Worm (Caenorhabditis elegans) whole organism, L2 larva: ENCODE data around the gene T25F10.1.

Experiments
- C34F6.9 ChIP-seq: fragments of 150-350 bp; optimal IDR thresholded peaks from 2 replicates; lab custom pipeline; 2014; ENCODE audit warnings: missing biosample characterization, missing genetic modification characterization
- F13H6.1 ChIP-seq: sonication (generic microtip); optimal IDR thresholded peaks from 2 replicates; lab custom pipeline; 2016; ENCODE audit warnings: missing genetic modification characterization, missing compliant biosample characterization
- Y55F3AM.14 ChIP-seq: fragments of 200-800 bp; sonication (Bioruptor generic); optimal IDR thresholded peaks from 2 replicates; lab custom pipeline; 2018; ENCODE audit warnings: mild to moderate bottlenecking, missing genetic modification characterization, missing compliant biosample characterization
- ZK546.5 ChIP-seq: sonication (generic microtip); optimal IDR thresholded peaks from 2 replicates; lab custom pipeline; 2017; ENCODE audit warnings: missing biosample characterization, missing genetic modification characterization
- alr-1 ChIP-seq: fragments of 150-350 bp; optimal IDR thresholded peaks from 2 replicates; lab custom pipeline; 2014; ENCODE audit warnings: missing biosample characterization, missing genetic modification characterization
- aly-2 ChIP-seq: fragments of 150-350 bp; optimal IDR thresholded peaks from 2 replicates; lab custom pipeline; 2014; ENCODE audit warnings: missing biosample characterization, missing genetic modification characterization
- ama-1 ChIP-seq: fragments of 150-350 bp; optimal IDR thresholded peaks from 2 replicates; lab custom pipeline; 2018; ENCODE audit warnings: inconsistent platforms
- blmp-1 ChIP-seq: sonication (generic microtip); optimal IDR thresholded peaks from 2 replicates; lab custom pipeline; 2017; ENCODE audit warnings: missing genetic modification characterization, mild to moderate bottlenecking, missing compliant biosample characterization, antibody characterized with exemption, moderate library complexity; ENCODE audit not compliant: insufficient read depth
- ceh-16 ChIP-seq: fragments of 150-350 bp; optimal IDR thresholded peaks from 2 replicates; lab custom pipeline; 2014; ENCODE audit warnings: missing biosample characterization, missing genetic modification characterization
- ceh-82 ChIP-seq: fragments of 150-350 bp; optimal IDR thresholded peaks from 2 replicates; lab custom pipeline; 2014; ENCODE audit warnings: missing biosample characterization, missing genetic modification characterization
- crh-2 ChIP-seq: sonication (generic microtip); optimal IDR thresholded peaks from 2 replicates; lab custom pipeline; 2017; ENCODE audit warnings: missing biosample characterization, missing genetic modification characterization
- dmd-4 ChIP-seq: sonication (generic microtip); optimal IDR thresholded peaks from 2 replicates; lab custom pipeline; 2017; ENCODE audit warnings: missing biosample characterization, missing genetic modification characterization
- elt-1 ChIP-seq: fragments of 150-350 bp; optimal IDR thresholded peaks from 2 replicates; lab custom pipeline; 2014; ENCODE audit warnings: missing biosample characterization, missing genetic modification characterization
- elt-3 ChIP-seq: sonication (generic microtip); optimal IDR thresholded peaks from 2 replicates; lab custom pipeline; 2017; ENCODE audit warnings: missing biosample characterization, missing genetic modification characterization
- fos-1 ChIP-seq: fragments of 150-350 bp; optimal IDR thresholded peaks from 2 replicates; lab custom pipeline; 2014; ENCODE audit warnings: missing biosample characterization, missing genetic modification characterization
- lin-13 ChIP-seq: fragments of 150-350 bp; optimal IDR thresholded peaks from 2 replicates; lab custom pipeline; 2014; ENCODE audit warnings: missing biosample characterization, missing genetic modification reagents, missing genetic modification characterization
- lin-39 ChIP-seq: fragments of 150-350 bp; optimal IDR thresholded peaks from 2 replicates; lab custom pipeline; 2014; ENCODE audit warnings: missing biosample characterization, missing genetic modification reagents, missing genetic modification characterization
- mab-5 ChIP-seq: fragments of 150-350 bp; optimal IDR thresholded peaks from 2 replicates; lab custom pipeline; 2014; ENCODE audit warnings: missing biosample characterization, missing genetic modification characterization
- mdl-1 ChIP-seq, 2 experiments: fragments of 150-350 bp in 1 of 2; sonication (generic microtip) in 1 of 2; optimal IDR thresholded peaks; 2 replicates each; lab custom pipeline; 2017; ENCODE audit warnings: missing biosample characterization in 2 of 2, missing genetic modification characterization in 2 of 2
- nhr-10 ChIP-seq: sonication (generic microtip); optimal IDR thresholded peaks from 2 replicates; lab custom pipeline; 2017; ENCODE audit warnings: missing biosample characterization, missing genetic modification characterization
- nhr-11 ChIP-seq: fragments of 150-350 bp; optimal IDR thresholded peaks from 2 replicates; lab custom pipeline; 2014; ENCODE audit warnings: missing biosample characterization, missing genetic modification characterization
- nhr-12 ChIP-seq: fragments of 150-350 bp; optimal IDR thresholded peaks from 2 replicates; lab custom pipeline; 2014; ENCODE audit warnings: missing biosample characterization, missing genetic modification characterization
- nhr-129 ChIP-seq: fragments of 150-350 bp; optimal IDR thresholded peaks from 2 replicates; lab custom pipeline; 2014; ENCODE audit warnings: missing biosample characterization, missing genetic modification characterization
- nhr-21 ChIP-seq: fragments of 150-350 bp; optimal IDR thresholded peaks from 2 replicates; lab custom pipeline; 2014; ENCODE audit warnings: missing biosample characterization, missing genetic modification characterization
- nhr-23 ChIP-seq: fragments of 150-350 bp; optimal IDR thresholded peaks from 2 replicates; lab custom pipeline; 2014; ENCODE audit warnings: missing biosample characterization, missing genetic modification reagents, missing genetic modification characterization
- nhr-237 ChIP-seq: fragments of 150-350 bp; optimal IDR thresholded peaks from 2 replicates; lab custom pipeline; 2014; ENCODE audit warnings: missing biosample characterization, missing genetic modification characterization
- nhr-6 ChIP-seq: fragments of 150-350 bp; optimal IDR thresholded peaks from 2 replicates; lab custom pipeline; 2014; ENCODE audit warnings: missing biosample characterization, missing genetic modification characterization
- nhr-77 ChIP-seq: fragments of 150-350 bp; optimal IDR thresholded peaks from 2 replicates; lab custom pipeline; 2014; ENCODE audit warnings: missing biosample characterization, missing genetic modification characterization
- sem-4 ChIP-seq: fragments of 150-350 bp; optimal IDR thresholded peaks from 2 replicates; lab custom pipeline; 2014; ENCODE audit warnings: missing biosample characterization, missing genetic modification reagents, missing genetic modification characterization
- sma-3 ChIP-seq: sonication (generic microtip); optimal IDR thresholded peaks from 2 replicates; lab custom pipeline; 2016; ENCODE audit warnings: missing genetic modification reagents, missing genetic modification characterization, missing compliant biosample characterization
- sma-9 ChIP-seq, 2 experiments: fragments of 150-350 bp in 1 of 2; sonication (generic microtip) in 1 of 2; optimal IDR thresholded peaks; 2 replicates each; lab custom pipeline; 2014 to 2016; ENCODE audit warnings: missing genetic modification characterization in 2 of 2, mild to moderate bottlenecking in 1 of 2, missing biosample characterization in 1 of 2, missing compliant biosample characterization in 1 of 2, missing genetic modification reagents in 1 of 2, moderate library complexity in 1 of 2
- snpc-4 ChIP-seq: fragments of 150-350 bp; optimal IDR thresholded peaks from 2 replicates; lab custom pipeline; 2014; ENCODE audit warnings: missing biosample characterization, missing genetic modification characterization
- unc-55 ChIP-seq: fragments of 150-350 bp; sonication (generic microtip); optimal IDR thresholded peaks from 3 replicates; lab custom pipeline; 2014; ENCODE audit warnings: missing biosample characterization, missing genetic modification reagents, missing genetic modification characterization
- zag-1 ChIP-seq: fragments of 150-350 bp; optimal IDR thresholded peaks from 2 replicates; lab custom pipeline; 2014; ENCODE audit warnings: missing biosample characterization, missing genetic modification characterization
- ztf-1 ChIP-seq: fragments of 200-800 bp; sonication (Bioruptor generic); conservative IDR thresholded peaks from 2 replicates; pipeline ENCODE4 v1.3.6; 2022; ENCODE audit warnings: missing genetic modification characterization, missing compliant biosample characterization
- ztf-11 ChIP-seq: sonication (generic microtip); optimal IDR thresholded peaks from 2 replicates; lab custom pipeline; 2017; ENCODE audit warnings: missing biosample characterization, missing genetic modification characterization
- ztf-4 ChIP-seq: fragments of 150-350 bp; optimal IDR thresholded peaks from 2 replicates; lab custom pipeline; 2014; ENCODE audit warnings: missing biosample characterization, missing genetic modification characterization

The T25F10.1 gene

ce11 chrV:6773735-6774134 lies 5.4 kb downstream of the T25F10.1 start, which contains the start of gene ZC404.16:
TSS of gene ZC404.16 (minus strand) at chrV:6773835.
- TF ChIP-seq ceh-82 (tag; lab: Kevin White, UChicago): no peak
- TF ChIP-seq nhr-77 (tag; lab: Kevin White, UChicago): no peak
- no peak for TF ChIP-seq nhr-6 (tag; lab: Kevin White, UChicago)
- no peak for TF ChIP-seq zag-1 (tag; lab: Kevin White, UChicago)
- no peak for TF ChIP-seq ztf-1
- TF ChIP-seq nhr-12 (tag; lab: Kevin White, UChicago): no peak
- no peak for TF ChIP-seq sma-9 (GFP tag; optimal IDR thresholded peaks at IDR 0.05; lab: Kevin White, UChicago)
- no peak for TF ChIP-seq sma-9 (tag; optimal IDR thresholded peaks at IDR 0.05; lab: Kevin White, UChicago)
- TF ChIP-seq dmd-4 (tag; lab: Kevin White, UChicago): no peak
- no peak for TF ChIP-seq elt-3 (tag; lab: Kevin White, UChicago)
- no peak for TF ChIP-seq fos-1 (tag; lab: Kevin White, UChicago)
- no peak for TF ChIP-seq nhr-237 (tag; lab: Kevin White, UChicago)
- no peak for TF ChIP-seq ceh-16 (tag; lab: Kevin White, UChicago)
- no peak for TF ChIP-seq elt-1 (tag; lab: Kevin White, UChicago)
- no peak for TF ChIP-seq snpc-4 (tag; lab: Kevin White, UChicago)
- no peak for TF ChIP-seq F13H6.1 (tag; lab: Kevin White, UChicago)
- TF ChIP-seq ztf-11: no peak
- TF ChIP-seq nhr-10: no peak
- TF ChIP-seq alr-1 (tag; lab: Kevin White, UChicago): no peak
- no peak for TF ChIP-seq crh-2 (tag; lab: Kevin White, UChicago)
- TF ChIP-seq nhr-11 (tag; lab: Kevin White, UChicago): no peak

- TF ChIP-seq sma-9 (GFP tag; optimal IDR thresholded peaks at IDR 0.05; lab: Kevin White, UChicago) (no peak), sma-9 (tag; optimal IDR thresholded peaks at IDR 0.05; lab: Kevin White, UChicago) (no peak)
These were observed 7.4 kb downstream of the T25F10.1 start, which contains the start of gene srh-28 for ce11 chrV:6775708-6776107. TSS of gene srh-28 (minus strand) at chrV:6775808.

- TF ChIP-seq nhr-10 (no peak), ztf-4 (tag; lab: Kevin White, UChicago) (no peak), Y55F3AM.14 (no peak), nhr-6 (tag; lab: Kevin White, UChicago) (no peak), ztf-1 (no peak), lin-39 (tag; lab: Kevin White, UChicago) (no peak), mab-5 (tag; lab: Kevin White, UChicago) (no peak), blmp-1 (tag; lab: Kevin White, UChicago) (no peak), mdl-1 (tag; optimal IDR thresholded peaks at IDR 0.05; lab: Kevin White, UChicago) (no peak), unc-55 (GFP tag; lab: Kevin White, UChicago) (no peak), crh-2 (tag; lab: Kevin White, UChicago) (no peak), ZK546.5 (tag; lab: Kevin White, UChicago) (no peak), snpc-4 (tag; lab: Kevin White, UChicago) (no peak), lin-13 (GFP tag; lab: Kevin White, UChicago) (no peak), sma-3 (GFP tag; lab: Kevin White, UChicago) (no peak), alr-1 (tag; lab: Kevin White, UChicago) (no peak)
These were observed 10.2 kb downstream of the T25F10.1 start for ce11 chrV:6778457-6778856.

- no peak for TF ChIP-seq F13H6.1 (tag; lab: Kevin White, UChicago)
- no peak for TF ChIP-seq sem-4 (tag; lab: Kevin White, UChicago)
- TF ChIP-seq nhr-23 (tag; lab: Kevin White, UChicago): no peak
- no peak for TF ChIP-seq nhr-11 (tag; lab: Kevin White, UChicago)
- TF ChIP-seq C34F6.9 (tag; lab: Kevin White, UChicago): no peak
- no peak for TF ChIP-seq snpc-4 (tag; lab: Kevin White, UChicago)
- no peak for TF ChIP-seq ama-1 (lab: Kevin White, UChicago)
- no peak for TF ChIP-seq zag-1 (tag; lab: Kevin White, UChicago)
- TF ChIP-seq elt-3 (tag; lab: Kevin White, UChicago): no peak
- TF ChIP-seq aly-2 (tag; lab: Kevin White, UChicago): no peak
- no peak for TF ChIP-seq nhr-21
- no peak for TF ChIP-seq unc-55 (GFP tag; lab: Kevin White, UChicago)
- no peak for TF ChIP-seq nhr-129 (tag; lab: Kevin White, UChicago)
- no peak for TF ChIP-seq nhr-77 (tag; lab: Kevin White, UChicago)
- no peak for TF ChIP-seq ztf-4 (tag; lab: Kevin White, UChicago)
- TF ChIP-seq crh-2 (tag; lab: Kevin White, UChicago): no peak
- no peak for TF ChIP-seq ztf-1
- TF ChIP-seq mab-5 (tag; lab: Kevin White, UChicago): no peak
- no peak for TF ChIP-seq lin-13 (GFP tag; lab: Kevin White, UChicago)
- TF ChIP-seq dmd-4 (tag; lab: Kevin White, UChicago): no peak
These were observed 11.9 kb downstream of the T25F10.1 start, which contains the start of gene ZC404.15 for ce11 chrV:6780166-6780565. TSS of gene ZC404.15 (plus strand) at chrV:6780466.
